Worm (Caenorhabditis elegans) whole organism, L3 larva: ENCODE results near the gene C17H12.3.

Experiments used
- R02D3.7 ChIP-seq: fragments of 150-350 bp; optimal IDR thresholded peaks from 2 replicates; lab custom pipeline; 2014; ENCODE audit warnings: missing biosample characterization, missing genetic modification characterization
- ama-1 ChIP-seq: fragments of 150-350 bp; optimal IDR thresholded peaks from 2 replicates; lab custom pipeline; 2018
- ceh-16 ChIP-seq: sonication (generic microtip); optimal IDR thresholded peaks from 2 replicates; lab custom pipeline; 2017; ENCODE audit warnings: missing biosample characterization, missing genetic modification characterization
- ceh-28 ChIP-seq: fragments of 150-350 bp; optimal IDR thresholded peaks from 2 replicates; lab custom pipeline; 2014; ENCODE audit warnings: missing biosample characterization, missing genetic modification reagents, missing genetic modification characterization
- ceh-9 ChIP-seq: sonication (generic microtip); optimal IDR thresholded peaks from 2 replicates; lab custom pipeline; 2018; ENCODE audit warnings: missing biosample characterization, missing genetic modification characterization
- egl-27 ChIP-seq: sonication (generic microtip); optimal IDR thresholded peaks from 4 replicates; lab custom pipeline; 2017; ENCODE audit warnings: missing biosample characterization, missing genetic modification reagents, missing genetic modification characterization
- egl-5 ChIP-seq: fragments of 150-350 bp; optimal IDR thresholded peaks from 2 replicates; lab custom pipeline; 2017; ENCODE audit warnings: missing biosample characterization, missing genetic modification reagents, missing genetic modification characterization, inconsistent platforms
- elt-1 ChIP-seq: fragments of 150-350 bp; optimal IDR thresholded peaks from 2 replicates; lab custom pipeline; 2014; ENCODE audit warnings: missing biosample characterization, missing genetic modification characterization
- elt-2 ChIP-seq: sonication (generic microtip); optimal IDR thresholded peaks from 2 replicates; lab custom pipeline; 2016; ENCODE audit warnings: missing genetic modification reagents, mild to moderate bottlenecking, missing genetic modification characterization, missing compliant biosample characterization
- eor-1 ChIP-seq, 2 experiments: fragments of 150-350 bp; optimal IDR thresholded peaks; 2 replicates each; lab custom pipeline; 2014 to 2018; ENCODE audit warnings: missing biosample characterization in 2 of 2, missing genetic modification characterization in 2 of 2
- hmg-11 ChIP-seq: sonication (generic microtip); optimal IDR thresholded peaks from 2 replicates; lab custom pipeline; 2016; ENCODE audit warnings: missing genetic modification characterization, missing compliant biosample characterization
- lin-15B ChIP-seq: fragments of 150-350 bp; optimal IDR thresholded peaks from 2 replicates; lab custom pipeline; 2014; ENCODE audit warnings: missing biosample characterization, missing genetic modification characterization
- lin-39 ChIP-seq: fragments of 150-350 bp; optimal IDR thresholded peaks from 2 replicates; lab custom pipeline; 2018; ENCODE audit warnings: missing biosample characterization, missing genetic modification reagents, missing genetic modification characterization
- lsy-12 ChIP-seq: sonication (generic microtip); optimal IDR thresholded peaks from 2 replicates; lab custom pipeline; 2016; ENCODE audit warnings: mild to moderate bottlenecking, missing genetic modification characterization, missing compliant biosample characterization
- mdl-1 ChIP-seq: fragments of 150-350 bp; optimal IDR thresholded peaks from 2 replicates; lab custom pipeline; 2014; ENCODE audit warnings: missing biosample characterization, missing genetic modification characterization
- mml-1 ChIP-seq: fragments of 150-350 bp; sonication (generic microtip); optimal IDR thresholded peaks from 3 replicates; lab custom pipeline; 2014; ENCODE audit warnings: missing biosample characterization, missing genetic modification characterization
- nhr-11 ChIP-seq: fragments of 150-350 bp; optimal IDR thresholded peaks from 2 replicates; lab custom pipeline; 2014; ENCODE audit warnings: missing biosample characterization, missing genetic modification characterization
- nhr-12 ChIP-seq: fragments of 150-350 bp; optimal IDR thresholded peaks from 2 replicates; lab custom pipeline; 2014; ENCODE audit warnings: missing biosample characterization, missing genetic modification characterization
- nhr-237 ChIP-seq: fragments of 150-350 bp; optimal IDR thresholded peaks from 2 replicates; lab custom pipeline; 2014; ENCODE audit warnings: missing biosample characterization, missing genetic modification characterization
- nhr-25 ChIP-seq: sonication (generic microtip); optimal IDR thresholded peaks from 2 replicates; lab custom pipeline; 2017; ENCODE audit warnings: missing biosample characterization, missing genetic modification characterization
- nhr-28 ChIP-seq: fragments of 150-350 bp; optimal IDR thresholded peaks from 2 replicates; lab custom pipeline; 2014; ENCODE audit warnings: missing biosample characterization, missing genetic modification characterization
- nhr-43 ChIP-seq: sonication (generic microtip); optimal IDR thresholded peaks from 2 replicates; lab custom pipeline; 2016; ENCODE audit warnings: mild to moderate bottlenecking, missing genetic modification characterization, missing compliant biosample characterization; ENCODE audit not compliant: poor library complexity, severe bottlenecking
- nhr-67 ChIP-seq: fragments of 150-350 bp; optimal IDR thresholded peaks from 2 replicates; lab custom pipeline; 2014; ENCODE audit warnings: missing biosample characterization, missing genetic modification characterization
- nhr-76 ChIP-seq: fragments of 150-350 bp; sonication (generic microtip); optimal IDR thresholded peaks from 5 replicates; lab custom pipeline; 2014; ENCODE audit warnings: missing biosample characterization, missing genetic modification characterization
- nhr-77 ChIP-seq: fragments of 150-350 bp; optimal IDR thresholded peaks from 2 replicates; lab custom pipeline; 2014; ENCODE audit warnings: missing biosample characterization, missing genetic modification characterization
- pha-4 ChIP-seq: fragments of 150-350 bp; optimal IDR thresholded peaks from 2 replicates; lab custom pipeline; 2014; ENCODE audit warnings: missing biosample characterization, missing genetic modification reagents, missing genetic modification characterization
- pqm-1 ChIP-seq: fragments of 150-350 bp; optimal IDR thresholded peaks from 2 replicates; lab custom pipeline; 2017; ENCODE audit warnings: missing biosample characterization, missing genetic modification characterization, inconsistent platforms
- sea-2 ChIP-seq: fragments of 150-350 bp; sonication (generic microtip); optimal IDR thresholded peaks from 4 replicates; lab custom pipeline; 2014; ENCODE audit warnings: missing biosample characterization, missing genetic modification reagents, missing genetic modification characterization
- snpc-4 ChIP-seq: fragments of 150-350 bp; optimal IDR thresholded peaks from 2 replicates; lab custom pipeline; 2014; ENCODE audit warnings: missing biosample characterization, missing genetic modification characterization
- tbx-2 ChIP-seq: sonication (generic microtip); optimal IDR thresholded peaks from 2 replicates; lab custom pipeline; 2016; ENCODE audit warnings: mild to moderate bottlenecking, missing genetic modification characterization, missing compliant biosample characterization
- unc-39 ChIP-seq: sonication (generic microtip); optimal IDR thresholded peaks from 4 replicates; lab custom pipeline; 2017; ENCODE audit warnings: missing biosample characterization, missing genetic modification characterization
- unc-62 ChIP-seq: fragments of 150-350 bp; sonication (generic microtip); optimal IDR thresholded peaks from 4 replicates; lab custom pipeline; 2014; ENCODE audit warnings: missing biosample characterization, missing genetic modification reagents, missing genetic modification characterization
- zag-1 ChIP-seq: fragments of 150-350 bp; optimal IDR thresholded peaks from 2 replicates; lab custom pipeline; 2014; ENCODE audit warnings: missing biosample characterization, missing genetic modification characterization
- ztf-4 ChIP-seq: fragments of 150-350 bp; optimal IDR thresholded peaks from 2 replicates; lab custom pipeline; 2014; ENCODE audit warnings: missing biosample characterization, missing genetic modification characterization

Gene C17H12.3

ce11 chrIV:6824622-6825021 lies 29.2 kb upstream of the C17H12.3 start, which contains the start of gene H20E11.3:
Gene H20E11.3 (plus strand): TSS chrIV:6824816.
- no peak for TF ChIP-seq ceh-16 (tag; lab: Kevin White, UChicago)
- peak; percentile 56 for TF ChIP-seq elt-2 (tag; lab: Kevin White, UChicago)

- TF ChIP-seq ama-1 (lab: Kevin White, UChicago) (no peak), unc-39 (no peak), tbx-2 (tag; lab: Kevin White, UChicago) (no peak), pqm-1 (no peak), nhr-25 (tag; lab: Kevin White, UChicago) (no peak), unc-62 (no peak), lin-39 (tag; lab: Kevin White, UChicago) (no peak), mdl-1 (no peak), egl-5 (tag; lab: Kevin White, UChicago) (no peak), nhr-12 (tag; lab: Kevin White, UChicago) (no peak)
- TF ChIP-seq, all 47 proteins: peak for 0
These were observed 27.0 kb upstream of the C17H12.3 start, which contains the start of gene C17H12.6 for ce11 chrIV:6822406-6822805. Gene C17H12.6 (minus strand): TSS chrIV:6822506.

DNA sequence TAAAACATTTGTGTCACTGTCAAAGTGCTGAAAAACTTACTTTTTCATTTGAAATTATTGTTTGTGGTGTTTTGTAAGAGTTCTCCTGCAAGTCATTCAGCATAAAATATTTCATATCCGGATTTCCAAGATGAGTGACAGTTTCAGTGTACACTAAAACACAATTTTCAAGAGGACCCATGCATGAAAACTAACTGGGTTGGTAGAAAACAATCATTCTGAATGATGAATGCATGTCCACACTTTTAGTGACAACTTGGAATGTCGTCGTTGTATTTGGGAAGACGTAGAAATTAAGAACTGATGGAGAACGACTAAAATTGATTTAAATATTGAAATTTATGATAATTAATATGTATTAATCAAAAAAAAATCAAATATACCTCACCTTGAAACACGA lies 26.3 kb upstream of the C17H12.3 start:
- TF ChIP-seq ceh-16 (tag; lab: Kevin White, UChicago): no peak
- TF ChIP-seq nhr-67 (tag; lab: Kevin White, UChicago): no peak
- TF ChIP-seq nhr-237 (tag; lab: Kevin White, UChicago): no peak
- no peak for TF ChIP-seq hmg-11 (tag; lab: Kevin White, UChicago)
- TF ChIP-seq unc-62: no peak

DNA sequence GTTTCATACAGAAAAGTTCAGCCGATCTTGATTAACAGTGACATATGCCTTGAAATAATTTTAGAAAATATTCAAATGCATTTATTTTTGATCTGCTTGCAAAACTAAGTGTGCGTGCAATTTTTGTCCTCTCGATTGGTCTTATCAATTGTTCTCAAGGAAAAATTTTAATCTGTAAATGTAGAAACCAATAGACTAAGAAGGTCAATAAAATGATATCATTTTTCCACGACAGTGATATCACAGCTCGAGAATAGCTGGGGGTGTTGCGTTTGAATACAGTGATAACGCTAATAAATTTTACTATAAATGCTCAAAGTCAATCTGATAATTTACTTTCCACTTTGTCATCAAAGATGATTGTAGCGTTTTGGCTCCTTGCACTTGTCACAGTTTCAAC lies 22.9 kb upstream of the C17H12.3 start, which contains the start of gene C17H12.8:
Gene C17H12.8 (plus strand): TSS at position 335 of the 400 bp plus-strand sequence.
- TF ChIP-seq egl-5 (tag; lab: Kevin White, UChicago): no peak
- peak; percentile 55 for TF ChIP-seq pqm-1
- TF ChIP-seq elt-2 (tag; lab: Kevin White, UChicago): peak; percentile 86

- TF ChIP-seq hmg-11 (tag; lab: Kevin White, UChicago) (no peak), lin-15B (no peak), ceh-28 (tag; lab: Kevin White, UChicago) (no peak), ceh-16 (tag; lab: Kevin White, UChicago) (no peak), nhr-76 (tag; lab: Kevin White, UChicago) (no peak), snpc-4 (tag; lab: Kevin White, UChicago) (no peak), lin-39 (tag; lab: Kevin White, UChicago) (no peak), ceh-9 (no peak), nhr-43 (tag; lab: Kevin White, UChicago) (no peak), sea-2 (GFP tag; lab: Kevin White, UChicago) (no peak), ztf-4 (tag; lab: Kevin White, UChicago) (no peak), elt-1 (no peak), unc-39 (no peak), egl-27 (tag; lab: Kevin White, UChicago) (no peak), pha-4 (tag; lab: Kevin White, UChicago) (no peak), unc-62 (no peak), nhr-11 (tag; lab: Kevin White, UChicago) (no peak), mdl-1 (no peak), mml-1 (tag; lab: Kevin White, UChicago) (no peak)
These were observed 22.1 kb upstream of the C17H12.3 start, which contains the start of gene C17H12.5 for ce11 chrIV:6817554-6817953. Gene C17H12.5 (minus strand): TSS chrIV:6817654.

DNA sequence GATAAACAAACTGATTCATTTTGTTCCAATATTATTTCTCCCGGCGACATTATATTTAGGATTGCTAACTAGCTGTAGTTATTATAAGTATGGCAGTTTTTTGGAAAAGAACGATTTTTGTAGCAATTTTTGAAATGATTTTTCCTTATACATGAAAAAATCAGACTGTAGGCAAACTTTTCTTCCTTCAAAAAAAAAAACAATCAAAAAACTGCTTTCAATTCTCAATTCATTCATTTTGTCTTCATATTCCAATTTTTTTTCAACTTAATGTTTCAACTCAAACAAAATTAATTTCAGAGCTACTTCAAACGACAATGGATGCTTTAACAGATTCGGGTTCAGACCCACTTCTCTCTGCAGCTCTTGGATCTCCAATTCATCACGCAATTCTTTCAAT lies 16.4 kb upstream of the C17H12.3 start, which contains the start of gene ceh-48:
Gene ceh-48 (plus strand): TSS at position 301 of the 400 bp plus-strand sequence.
- TF ChIP-seq nhr-28 (tag; lab: Kevin White, UChicago) (no peak), zag-1 (tag; lab: Kevin White, UChicago) (no peak), nhr-77 (no peak), nhr-43 (tag; lab: Kevin White, UChicago) (no peak), ceh-28 (tag; lab: Kevin White, UChicago) (no peak), eor-1 (tag; optimal IDR thresholded peaks at IDR 0.05; lab: Kevin White, UChicago) (no peak), unc-62 (no peak), R02D3.7 (tag; lab: Kevin White, UChicago) (no peak), mdl-1 (no peak), ceh-9 (no peak), lsy-12 (tag; lab: Kevin White, UChicago) (no peak), nhr-11 (tag; lab: Kevin White, UChicago) (no peak)
